Worm (Caenorhabditis elegans): ENCODE results near the gene clec-157.

DNA sequence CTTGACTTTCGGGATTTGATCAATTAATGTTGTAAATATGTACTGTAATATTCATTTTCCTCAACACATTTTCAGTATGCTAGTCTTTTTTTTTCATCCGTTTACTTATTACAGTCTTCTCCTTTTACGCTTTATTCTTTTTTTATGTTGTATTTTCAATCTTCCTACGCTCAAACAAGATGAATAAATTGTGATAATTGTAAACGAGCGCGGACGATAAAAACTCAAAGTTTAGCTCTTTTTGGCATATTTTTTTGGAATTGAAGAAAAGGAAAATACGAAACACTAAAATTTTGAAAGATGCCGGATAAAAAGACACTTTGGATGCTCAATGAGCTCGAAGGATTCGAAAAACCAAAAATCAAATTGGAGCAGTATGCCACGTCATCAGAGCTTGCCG is 41.5 kb downstream of the clec-157 start, which contains the start of gene metl-5:
- TF ChIP-seq mab-5 (tag; optimal IDR thresholded peaks at IDR 0.05), result no peak
- TF ChIP-seq ztf-11 (tag; optimal IDR thresholded peaks at IDR 0.05), result no peak
- no peak for TF ChIP-seq unc-62 (GFP tag; optimal IDR thresholded peaks at IDR 0.05)
- no peak for TF ChIP-seq lsy-2 (tag; optimal IDR thresholded peaks at IDR 0.05)
- TF ChIP-seq elt-1 (tag; optimal IDR thresholded peaks at IDR 0.05; ENCODE audit: borderline replicate concordance, insufficient read depth), result no peak
- TF ChIP-seq pha-4 (tag; optimal IDR thresholded peaks at IDR 0.05), result no peak
- TF ChIP-seq tbx-8 (GFP tag; optimal IDR thresholded peaks at IDR 0.05), result no peak
- TF ChIP-seq unc-39 (tag; optimal IDR thresholded peaks at IDR 0.05), result no peak
- no peak for TF ChIP-seq nhr-2 (tag; optimal IDR thresholded peaks at IDR 0.05)
- TF ChIP-seq nhr-76 (tag; optimal IDR thresholded peaks at IDR 0.05), result no peak
- no peak for TF ChIP-seq blmp-1 (tag; optimal IDR thresholded peaks at IDR 0.05)
- no peak for TF ChIP-seq ceh-39 (tag; optimal IDR thresholded peaks at IDR 0.05)
- no peak for TF ChIP-seq snpc-4 (tag; optimal IDR thresholded peaks at IDR 0.05)
